Worm (Caenorhabditis elegans): ENCODE measurements around the gene aqp-1.
A peak's percentile ranks its signal among the peaks of the same experiment; 100 is the strongest.

DNA sequence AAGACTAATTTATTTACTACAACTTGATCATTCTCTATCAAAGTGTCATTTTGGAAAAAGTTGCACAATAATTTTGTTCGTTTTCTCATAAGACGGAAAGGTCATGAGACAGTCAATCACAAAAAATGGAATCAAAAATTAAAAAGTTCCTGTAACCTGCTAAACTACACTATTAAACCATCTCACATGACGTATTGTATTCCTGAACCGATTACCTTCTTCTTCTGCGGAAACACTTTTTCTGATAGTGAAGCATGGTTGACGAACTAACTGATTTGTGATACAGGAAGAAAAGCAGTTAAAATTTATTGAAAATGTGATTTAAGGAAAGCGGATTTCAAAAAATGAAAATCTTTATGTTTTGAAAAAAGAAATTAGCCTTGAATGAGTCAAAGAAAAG is 31.6 kb upstream of the aqp-1 start:
- TF ChIP-seq fos-1 (tag; optimal IDR thresholded peaks at IDR 0.05) = peak; percentile 22
- no peak for TF ChIP-seq nhr-23 (tag; optimal IDR thresholded peaks at IDR 0.05)
- TF ChIP-seq peb-1 (tag; optimal IDR thresholded peaks at IDR 0.05) = no peak
- no peak for TF ChIP-seq ztf-11 (tag; optimal IDR thresholded peaks at IDR 0.05)
